Fruit fly (Drosophila melanogaster) whole organism, embryonic: ENCODE data around the gene CG42305.
A peak's percentile ranks its signal among the peaks of the same experiment; 100 is the strongest.

ENCODE experiments used
- CG12071 ChIP-seq: fragments of 200-800 bp; sonication (Bioruptor generic); optimal IDR thresholded peaks from 3 replicates; lab custom pipeline; 2018; ENCODE audit warnings: missing biosample characterization, mild to moderate bottlenecking, missing genetic modification characterization
- CG14710 ChIP-seq: fragments of 200-800 bp; sonication (Bioruptor generic); optimal IDR thresholded peaks from 3 replicates; lab custom pipeline; 2019; ENCODE audit warnings: missing biosample characterization, mild to moderate bottlenecking, missing genetic modification characterization, moderate library complexity
- CG2116 ChIP-seq: fragments of 200-800 bp; sonication (Bioruptor generic); optimal IDR thresholded peaks from 3 replicates; lab custom pipeline; 2018; ENCODE audit warnings: missing biosample characterization, mild to moderate bottlenecking, missing genetic modification characterization
- CG2875 ChIP-seq: fragments of 200-800 bp; sonication (Bioruptor generic); optimal IDR thresholded peaks from 2 replicates; lab custom pipeline; 2017; ENCODE audit warnings: missing biosample characterization, mild to moderate bottlenecking, missing genetic modification characterization, missing genetic modification reagents
- CG34224 ChIP-seq: fragments of 200-800 bp; sonication (Bioruptor generic); IDR thresholded peaks from 3 replicates; pipeline ENCODE4 v1.3.6; 2022; ENCODE audit warnings: missing biosample characterization, missing genetic modification characterization; ENCODE audit not compliant: partially characterized antibody
- CG3838 ChIP-seq: fragments of 200-800 bp; sonication (Bioruptor generic); optimal IDR thresholded peaks from 3 replicates; lab custom pipeline; 2016; ENCODE audit warnings: missing biosample characterization, missing genetic modification characterization
- CG4360 ChIP-seq: fragments of 200-800 bp; sonication (Bioruptor generic); IDR thresholded peaks from 2 replicates; pipeline ENCODE4 v1.3.6; 2022; ENCODE audit warnings: missing biosample characterization, missing genetic modification characterization
- CG4707 ChIP-seq: fragments of 200-800 bp; sonication (Bioruptor generic); optimal IDR thresholded peaks from 2 replicates; lab custom pipeline; 2018; ENCODE audit warnings: missing biosample characterization, mild to moderate bottlenecking, missing genetic modification characterization, moderate library complexity
- CG6689 ChIP-seq: fragments of 200-800 bp; sonication (Bioruptor generic); IDR thresholded peaks from 2 replicates; pipeline ENCODE4 v1.3.6; 2022; ENCODE audit warnings: missing biosample characterization, missing genetic modification characterization
- CG7556 ChIP-seq: fragments of 200-800 bp; sonication (Bioruptor generic); optimal IDR thresholded peaks from 2 replicates; lab custom pipeline; 2017; ENCODE audit warnings: missing biosample characterization, mild to moderate bottlenecking, missing genetic modification characterization
- CG8765 ChIP-seq: fragments of 200-800 bp; sonication (Bioruptor generic); IDR thresholded peaks from 2 replicates; pipeline ENCODE4 v1.3.6; 2022; ENCODE audit warnings: missing biosample characterization, missing genetic modification characterization
- CoRest ChIP-seq: fragments of 200-800 bp; sonication (Bioruptor generic); optimal IDR thresholded peaks from 3 replicates; lab custom pipeline; 2018; ENCODE audit warnings: missing biosample characterization, mild to moderate bottlenecking, missing genetic modification characterization, moderate library complexity
- Deaf1 ChIP-seq: fragments of 200-800 bp; optimal IDR thresholded peaks from 3 replicates; lab custom pipeline; 2019; ENCODE audit warnings: missing biosample characterization, mild to moderate bottlenecking, missing genetic modification characterization, moderate library complexity
- Dll ChIP-seq: fragments of 200-800 bp; sonication (Bioruptor generic); IDR thresholded peaks from 4 replicates; pipeline ENCODE4 v1.3.6; 2022; ENCODE audit warnings: missing biosample characterization, missing genetic modification characterization; ENCODE audit not compliant: partially characterized antibody
- GATAe ChIP-seq: fragments of 200-800 bp; sonication (Bioruptor generic); conservative IDR thresholded peaks from 2 replicates; pipeline ENCODE4 v1.3.6; 2022; ENCODE audit warnings: missing biosample characterization, missing genetic modification characterization
- Gug ChIP-seq: fragments of 200-800 bp; sonication (Bioruptor generic); IDR thresholded peaks from 4 replicates; pipeline ENCODE4 v1.3.6; 2022; ENCODE audit warnings: missing biosample characterization, missing genetic modification characterization
- HLH54F ChIP-seq: fragments of 200-800 bp; sonication (Bioruptor generic); optimal IDR thresholded peaks from 3 replicates; lab custom pipeline; 2016; ENCODE audit warnings: missing biosample characterization, missing genetic modification characterization
- Jarid2 ChIP-seq: fragments of 200-800 bp; sonication (Bioruptor generic); optimal IDR thresholded peaks from 3 replicates; lab custom pipeline; 2017; ENCODE audit warnings: mild to moderate bottlenecking, missing biosample characterization, missing genetic modification reagents, missing genetic modification characterization
- Kr ChIP-seq: fragments of 200-800 bp; sonication (Bioruptor generic); optimal IDR thresholded peaks from 2 replicates; lab custom pipeline; 2017; ENCODE audit warnings: missing biosample characterization, mild to moderate bottlenecking, missing genetic modification characterization
- Mrtf ChIP-seq: fragments of 200-800 bp; sonication (Bioruptor generic); IDR thresholded peaks from 3 replicates; pipeline ENCODE4 v1.3.6; 2022; ENCODE audit warnings: missing biosample characterization, missing genetic modification characterization
- Nf-YA ChIP-seq: fragments of 200-800 bp; sonication (Bioruptor generic); IDR thresholded peaks from 2 replicates; pipeline ENCODE4 v1.3.6; 2022; ENCODE audit warnings: missing biosample characterization, missing genetic modification characterization
- Nf-YB ChIP-seq: fragments of 200-800 bp; sonication (Bioruptor generic); optimal IDR thresholded peaks from 3 replicates; lab custom pipeline; 2019; ENCODE audit warnings: missing biosample characterization, mild to moderate bottlenecking, missing genetic modification characterization, moderate library complexity
- Nf-YC ChIP-seq: fragments of 200-800 bp; optimal IDR thresholded peaks from 3 replicates; lab custom pipeline; 2019; ENCODE audit warnings: missing biosample characterization, mild to moderate bottlenecking, missing genetic modification characterization, moderate library complexity
- Pdp1 ChIP-seq, 2 experiments: fragments of 200-800 bp; sonication (Bioruptor generic); optimal IDR thresholded peaks; 3 replicates each; lab custom pipeline; 2016; ENCODE audit warnings: missing biosample characterization in 2 of 2, missing genetic modification characterization in 2 of 2, mild to moderate bottlenecking in 1 of 2, moderate library complexity in 1 of 2
- Scr ChIP-seq: fragments of 200-800 bp; sonication (Bioruptor generic); IDR thresholded peaks from 2 replicates; pipeline ENCODE4 v1.3.6; 2022; ENCODE audit warnings: missing biosample characterization, missing genetic modification characterization; ENCODE audit not compliant: partially characterized antibody
- Trl ChIP-seq, 3 experiments: fragments of >200 bp in 2 of 3; fragments of 200-800 bp in 1 of 3; sonication (Bioruptor generic) in 1 of 3; optimal IDR thresholded peaks; 2 replicates in 1 of 3; 3 replicates in 2 of 3; lab custom pipeline; 2016 to 2017; ENCODE audit warnings: missing biosample characterization in 1 of 3, missing genetic modification characterization in 1 of 3
- cg ChIP-seq: fragments of 200-800 bp; sonication (Bioruptor generic); optimal IDR thresholded peaks from 3 replicates; lab custom pipeline; 2019; ENCODE audit warnings: missing biosample characterization, mild to moderate bottlenecking, missing genetic modification characterization, moderate library complexity
- chinmo ChIP-seq: fragments of 200-800 bp; sonication (Bioruptor generic); IDR thresholded peaks from 4 replicates; pipeline ENCODE4 v1.3.6; 2022; ENCODE audit warnings: missing biosample characterization, missing genetic modification characterization; ENCODE audit not compliant: partially characterized antibody
- chm ChIP-seq: fragments of 200-800 bp; sonication (Bioruptor generic); IDR thresholded peaks from 2 replicates; pipeline ENCODE4 v1.3.6; 2022; ENCODE audit warnings: missing biosample characterization, missing genetic modification characterization
- crol ChIP-seq: fragments of 200-800 bp; sonication (Bioruptor generic); IDR thresholded peaks from 2 replicates; pipeline ENCODE4 v1.3.6; 2022; ENCODE audit warnings: missing biosample characterization, missing genetic modification characterization
- da ChIP-seq: fragments of 200-800 bp; sonication (Bioruptor generic); optimal IDR thresholded peaks from 2 replicates; lab custom pipeline; 2016; ENCODE audit warnings: missing biosample characterization, missing genetic modification characterization
- dm ChIP-seq: fragments of 200-800 bp; sonication (Bioruptor generic); optimal IDR thresholded peaks from 3 replicates; lab custom pipeline; 2016; ENCODE audit warnings: missing biosample characterization, missing genetic modification characterization
- ewg ChIP-seq: fragments of 200-800 bp; sonication (Bioruptor generic); optimal IDR thresholded peaks from 3 replicates; lab custom pipeline; 2017; ENCODE audit warnings: mild to moderate bottlenecking, missing biosample characterization, missing genetic modification reagents, missing genetic modification characterization
- exex ChIP-seq: fragments of 200-800 bp; sonication (Bioruptor generic); optimal IDR thresholded peaks from 4 replicates; lab custom pipeline; 2018; ENCODE audit warnings: missing biosample characterization, mild to moderate bottlenecking, missing genetic modification characterization, moderate library complexity
- grn ChIP-seq: fragments of 200-800 bp; sonication (Bioruptor generic); optimal IDR thresholded peaks from 3 replicates; lab custom pipeline; 2017; ENCODE audit warnings: missing biosample characterization, missing genetic modification characterization
- ham ChIP-seq: fragments of 200-800 bp; sonication (Bioruptor generic); IDR thresholded peaks from 2 replicates; pipeline ENCODE4 v1.3.6; 2022; ENCODE audit warnings: missing biosample characterization, missing genetic modification characterization
- ind ChIP-seq: fragments of 200-800 bp; sonication (Bioruptor generic); optimal IDR thresholded peaks from 3 replicates; lab custom pipeline; 2016; ENCODE audit warnings: missing biosample characterization, missing genetic modification characterization
- nerfin-1 ChIP-seq: fragments of 200-800 bp; sonication (Bioruptor generic); optimal IDR thresholded peaks from 3 replicates; lab custom pipeline; 2019; ENCODE audit warnings: missing biosample characterization, mild to moderate bottlenecking, missing genetic modification characterization, moderate library complexity
- pan ChIP-seq, 4 experiments: fragments of >200 bp in 3 of 4; fragments of 200-800 bp in 1 of 4; sonication (Bioruptor generic) in 1 of 4; optimal IDR thresholded peaks in 3 of 4; IDR thresholded peaks in 1 of 4; 2 replicates each; pipeline versions ENCODE4 v1.3.6 to Lab custom; 2017 to 2022; ENCODE audit warnings: missing biosample characterization in 2 of 4, missing genetic modification characterization in 2 of 4, mixed read lengths in 1 of 4
- seq ChIP-seq: fragments of 200-800 bp; sonication (Bioruptor generic); IDR thresholded peaks from 2 replicates; pipeline ENCODE4 v1.3.6; 2022; ENCODE audit warnings: missing biosample characterization, missing genetic modification characterization
- sr ChIP-seq: fragments of 200-800 bp; sonication (Bioruptor generic); IDR thresholded peaks from 3 replicates; pipeline ENCODE4 v1.3.6; 2022; ENCODE audit warnings: missing biosample characterization, missing genetic modification characterization
- stc ChIP-seq: fragments of 200-800 bp; sonication (Bioruptor generic); IDR thresholded peaks from 2 replicates; pipeline ENCODE4 v1.3.6; 2022; ENCODE audit warnings: missing biosample characterization, missing genetic modification characterization
- sug ChIP-seq: fragments of 200-800 bp; optimal IDR thresholded peaks from 2 replicates; lab custom pipeline; 2019; ENCODE audit warnings: missing biosample characterization, mild to moderate bottlenecking, missing genetic modification characterization, moderate library complexity
- tio ChIP-seq: fragments of 200-800 bp; sonication (Bioruptor generic); optimal IDR thresholded peaks from 2 replicates; lab custom pipeline; 2017; ENCODE audit warnings: missing biosample characterization, missing genetic modification characterization, inconsistent platforms
- vvl ChIP-seq: fragments of 200-800 bp; sonication (Bioruptor generic); IDR thresholded peaks from 2 replicates; pipeline ENCODE4 v1.3.6; 2022; ENCODE audit warnings: missing biosample characterization, missing genetic modification characterization
- yki ChIP-seq: fragments of >200 bp; optimal IDR thresholded peaks from 3 replicates; lab custom pipeline; 2018
- zen2 ChIP-seq: fragments of 200-800 bp; sonication (Bioruptor generic); IDR thresholded peaks from 3 replicates; pipeline ENCODE4 v1.3.6; 2022; ENCODE audit warnings: missing biosample characterization, missing genetic modification characterization; ENCODE audit not compliant: partially characterized antibody

CG42305 gene

DNA sequence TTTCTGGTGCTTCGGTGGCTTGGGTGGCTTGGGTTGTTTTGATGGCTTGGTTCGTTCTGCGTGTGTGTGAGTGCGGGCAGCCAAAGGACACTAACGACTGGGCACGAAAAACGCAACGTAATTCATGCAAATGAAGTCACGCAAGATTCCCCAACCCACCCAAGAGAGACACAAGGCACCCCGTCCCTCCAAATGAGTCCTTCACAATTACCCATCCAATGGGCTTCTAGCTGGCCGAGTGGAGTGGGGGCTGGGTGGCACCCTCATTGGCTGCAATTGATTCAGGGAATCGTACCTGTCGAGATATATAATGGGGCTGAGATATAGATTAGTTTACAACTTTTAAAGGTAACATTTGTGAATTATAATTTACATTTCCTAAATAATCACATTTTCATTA lies 19.2 kb upstream of the CG42305 start:
- no peak for TF ChIP-seq HLH54F
- TF ChIP-seq dm (GFP tag; lab: Kevin White, UChicago): no peak
- TF ChIP-seq pan (optimal IDR thresholded peaks at IDR 0.05; lab: Kevin White, UChicago): no peak
- no peak for TF ChIP-seq pan (GFP tag; optimal IDR thresholded peaks at IDR 0.05 in 1 of 2, IDR thresholded peaks at IDR 0.05 in 1 of 2)
- TF ChIP-seq Nf-YB (GFP tag; lab: Kevin White, UChicago): peak; percentile 85
- no peak for TF ChIP-seq CG14710 (tag; lab: Kevin White, UChicago)
- no peak for TF ChIP-seq Mrtf
- TF ChIP-seq CG4707 (GFP tag; lab: Kevin White, UChicago): no peak
- TF ChIP-seq CG8765 (GFP tag; lab: Robert Waterston, UW): no peak
- no peak for TF ChIP-seq Pdp1 (GFP tag; optimal IDR thresholded peaks at IDR 0.05; lab: Kevin White, UChicago)
- TF ChIP-seq Nf-YC (tag; lab: Kevin White, UChicago): peak; percentile 58
- no peak for TF ChIP-seq Kr
- no peak for TF ChIP-seq CG3838 (GFP tag; lab: Kevin White, UChicago)
- TF ChIP-seq ind (GFP tag; lab: Kevin White, UChicago): no peak
- TF ChIP-seq Scr (GFP tag; lab: Robert Waterston, UW): no peak
- TF ChIP-seq da (GFP tag; lab: Kevin White, UChicago): no peak

DNA sequence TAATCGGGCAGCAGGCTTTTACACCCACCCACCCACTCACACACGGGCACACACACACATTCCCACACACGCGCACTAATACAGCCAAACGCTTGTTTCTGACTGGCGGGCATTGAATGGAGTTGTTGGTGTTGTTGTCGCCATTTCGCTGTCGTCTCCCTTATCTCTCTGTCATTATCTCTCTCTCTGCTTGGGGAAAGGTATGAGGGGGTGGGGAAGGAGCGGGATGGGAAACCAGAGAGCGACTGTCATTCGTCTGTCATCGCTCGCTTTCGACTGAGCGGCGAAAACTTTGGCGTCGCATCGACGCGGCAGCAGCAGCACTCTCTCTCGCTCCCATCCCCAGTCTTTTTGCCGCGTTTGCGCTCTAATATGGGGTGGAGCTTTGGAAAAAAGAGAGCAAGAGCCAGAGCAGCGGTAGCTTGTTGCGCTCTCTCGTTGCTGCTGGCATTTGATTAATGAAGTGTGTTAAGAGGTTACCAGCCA lies 16.5 kb upstream of the CG42305 start:
- TF ChIP-seq Gug: no peak
- peak; percentile 87 to 94 for TF ChIP-seq Trl (optimal IDR thresholded peaks at IDR 0.05; lab: Kevin White, UChicago)
- TF ChIP-seq Trl (GFP tag; optimal IDR thresholded peaks at IDR 0.05; lab: Kevin White, UChicago): peak; percentile 15
- peak; percentile 25; the same call in 1 of the 2 replicates for TF ChIP-seq chm (GFP tag; lab: Robert Waterston, UW)
- 0 out of 2 replicates have a peak, but pooled peaks have one; percentile 24 for TF ChIP-seq vvl (GFP tag; lab: Robert Waterston, UW)
- peak; percentile 23 for TF ChIP-seq CG12071
- peak; percentile 13 for TF ChIP-seq exex (tag; lab: Kevin White, UChicago)
- peak; percentile 45; the same call in 1 of the 2 replicates for TF ChIP-seq ham (GFP tag; lab: Robert Waterston, UW)
- peak; percentile 78 for TF ChIP-seq Deaf1 (tag; lab: Kevin White, UChicago)
- no peak for TF ChIP-seq CG2875 (GFP tag; lab: Kevin White, UChicago)
- peak; percentile 29 for TF ChIP-seq Jarid2 (GFP tag; lab: Kevin White, UChicago)
- TF ChIP-seq grn (GFP tag; lab: Kevin White, UChicago): peak; percentile 91
- peak; percentile 61; the same call in 1 of the 2 replicates for TF ChIP-seq seq (GFP tag; lab: Robert Waterston, UW)
- peak; percentile 80; the same call in 1 of the 4 replicates for TF ChIP-seq chinmo (GFP tag; lab: Robert Waterston, UW)
- peak; percentile 79 for TF ChIP-seq ewg
- TF ChIP-seq cg (GFP tag; lab: Kevin White, UChicago): peak; percentile 89
- TF ChIP-seq zen2 (GFP tag; lab: Robert Waterston, UW): 0 out of 3 replicates have a peak, but pooled peaks have one; percentile 14
- TF ChIP-seq Nf-YA (GFP tag; lab: Robert Waterston, UW): peak; percentile 83
- TF ChIP-seq sug (tag; lab: Kevin White, UChicago): peak; percentile 35
- TF ChIP-seq CG2116 (GFP tag; lab: Kevin White, UChicago): no peak
- TF ChIP-seq CG6689 (GFP tag; lab: Robert Waterston, UW): no peak
- peak; percentile 40; the same call in 2 of the 3 replicates for TF ChIP-seq CG34224
- TF ChIP-seq Nf-YC (tag; lab: Kevin White, UChicago): peak; percentile 99
- peak; percentile 73 for TF ChIP-seq GATAe (GFP tag; lab: Robert Waterston, UW)
- peak in 1 of 2 experiments; percentile 34 for TF ChIP-seq Pdp1 (GFP tag; optimal IDR thresholded peaks at IDR 0.05; lab: Kevin White, UChicago)
- no peak for TF ChIP-seq stc (GFP tag; lab: Robert Waterston, UW)
- TF ChIP-seq yki (lab: Kevin White, UChicago): peak; percentile 2
- TF ChIP-seq CG4360 (GFP tag; lab: Robert Waterston, UW): peak; percentile 60
- no peak for TF ChIP-seq tio (GFP tag; lab: Kevin White, UChicago)
- peak; percentile 32 for TF ChIP-seq nerfin-1
- peak; percentile 54; the same call in 2 of the 4 replicates for TF ChIP-seq Dll (GFP tag; lab: Robert Waterston, UW)
- peak; percentile 85 for TF ChIP-seq crol (GFP tag; lab: Robert Waterston, UW)
- peak; percentile 67; the same call in 2 of the 3 replicates for TF ChIP-seq sr (GFP tag; lab: Robert Waterston, UW)
- no peak for TF ChIP-seq CG7556
- TF ChIP-seq Nf-YB (GFP tag; lab: Kevin White, UChicago): peak; percentile 99
- TF ChIP-seq CoRest (tag; lab: Kevin White, UChicago): peak; percentile 6
